Worm (Caenorhabditis elegans) whole organism, early embryonic: Measurements from ENCODE around the gene ergi-1.

Source experiments
- ceh-36 ChIP-seq: sonication (generic microtip); optimal IDR thresholded peaks from 2 replicates; lab custom pipeline; 2016; ENCODE audit warnings: missing genetic modification characterization, inconsistent platforms, missing compliant biosample characterization
- flt-1 ChIP-seq: fragments of 200-800 bp; sonication (Bioruptor generic); IDR thresholded peaks from 2 replicates; pipeline ENCODE4 v1.3.6; 2022; ENCODE audit warnings: missing genetic modification characterization, missing compliant biosample characterization
- pes-1 ChIP-seq: fragments of 200-800 bp; sonication (Bioruptor generic); IDR thresholded peaks from 2 replicates; pipeline ENCODE4 v1.3.6; 2022; ENCODE audit warnings: missing genetic modification reagents, missing genetic modification characterization, missing compliant biosample characterization

ce11 chrX:2079536-2079935 is 44.5 kb upstream of the ergi-1 start, which contains the start of gene F49H12.4:
- TF ChIP-seq flt-1 (GFP tag; lab: Robert Waterston, UW): no peak
- TF ChIP-seq ceh-36 (tag; lab: Kevin White, UChicago): no peak
- TF ChIP-seq pes-1 (GFP tag; lab: Robert Waterston, UW): no peak
